Worm (Caenorhabditis elegans) whole organism, L3 larva: ENCODE data around the gene C08B6.2.
A peak's percentile ranks its signal among the peaks of the same experiment; 100 is the strongest.

Experiments used
- ZK546.5 ChIP-seq: sonication (generic microtip); optimal IDR thresholded peaks from 2 replicates; lab custom pipeline; 2017; ENCODE audit warnings: missing biosample characterization, missing genetic modification characterization
- aly-2 ChIP-seq: fragments of 150-350 bp; optimal IDR thresholded peaks from 2 replicates; lab custom pipeline; 2014; ENCODE audit warnings: missing biosample characterization, missing genetic modification characterization
- ceh-28 ChIP-seq: fragments of 150-350 bp; optimal IDR thresholded peaks from 2 replicates; lab custom pipeline; 2014; ENCODE audit warnings: missing biosample characterization, missing genetic modification reagents, missing genetic modification characterization
- ceh-82 ChIP-seq: fragments of 150-350 bp; optimal IDR thresholded peaks from 2 replicates; lab custom pipeline; 2014; ENCODE audit warnings: missing biosample characterization, missing genetic modification characterization
- egl-5 ChIP-seq: fragments of 150-350 bp; optimal IDR thresholded peaks from 2 replicates; lab custom pipeline; 2017; ENCODE audit warnings: missing biosample characterization, missing genetic modification reagents, missing genetic modification characterization, inconsistent platforms
- elt-1 ChIP-seq: fragments of 150-350 bp; optimal IDR thresholded peaks from 2 replicates; lab custom pipeline; 2014; ENCODE audit warnings: missing biosample characterization, missing genetic modification characterization
- elt-2 ChIP-seq: sonication (generic microtip); optimal IDR thresholded peaks from 2 replicates; lab custom pipeline; 2016; ENCODE audit warnings: missing genetic modification reagents, mild to moderate bottlenecking, missing genetic modification characterization, missing compliant biosample characterization
- elt-3 ChIP-seq, 3 experiments: fragments of 150-350 bp in 1 of 3; sonication (generic microtip) in 2 of 3; optimal IDR thresholded peaks; 2 replicates in 2 of 3; 4 replicates in 1 of 3; lab custom pipeline; 2014 to 2017; ENCODE audit warnings: missing biosample characterization in 3 of 3, missing genetic modification characterization in 3 of 3
- eor-1 ChIP-seq, 2 experiments: fragments of 150-350 bp; optimal IDR thresholded peaks; 2 replicates each; lab custom pipeline; 2014 to 2018; ENCODE audit warnings: missing biosample characterization in 2 of 2, missing genetic modification characterization in 2 of 2
- fkh-2 ChIP-seq: fragments of 150-350 bp; optimal IDR thresholded peaks from 2 replicates; lab custom pipeline; 2014; ENCODE audit warnings: missing biosample characterization, missing genetic modification reagents, missing genetic modification characterization
- hmg-11 ChIP-seq: sonication (generic microtip); optimal IDR thresholded peaks from 2 replicates; lab custom pipeline; 2016; ENCODE audit warnings: missing genetic modification characterization, missing compliant biosample characterization
- jun-1 ChIP-seq: fragments of 150-350 bp; optimal IDR thresholded peaks from 2 replicates; lab custom pipeline; 2014; ENCODE audit warnings: missing biosample characterization, missing genetic modification reagents, missing genetic modification characterization
- lin-15B ChIP-seq: fragments of 150-350 bp; optimal IDR thresholded peaks from 2 replicates; lab custom pipeline; 2014; ENCODE audit warnings: missing biosample characterization, missing genetic modification characterization
- lin-39 ChIP-seq: fragments of 150-350 bp; optimal IDR thresholded peaks from 2 replicates; lab custom pipeline; 2018; ENCODE audit warnings: missing biosample characterization, missing genetic modification reagents, missing genetic modification characterization
- lsy-12 ChIP-seq: sonication (generic microtip); optimal IDR thresholded peaks from 2 replicates; lab custom pipeline; 2016; ENCODE audit warnings: mild to moderate bottlenecking, missing genetic modification characterization, missing compliant biosample characterization
- mdl-1 ChIP-seq: fragments of 150-350 bp; optimal IDR thresholded peaks from 2 replicates; lab custom pipeline; 2014; ENCODE audit warnings: missing biosample characterization, missing genetic modification characterization
- mml-1 ChIP-seq: fragments of 150-350 bp; sonication (generic microtip); optimal IDR thresholded peaks from 3 replicates; lab custom pipeline; 2014; ENCODE audit warnings: missing biosample characterization, missing genetic modification characterization
- nfya-1 ChIP-seq: sonication (generic microtip); optimal IDR thresholded peaks from 2 replicates; lab custom pipeline; 2017; ENCODE audit warnings: missing genetic modification characterization, mild to moderate bottlenecking, missing compliant biosample characterization, antibody characterized with exemption, moderate library complexity; ENCODE audit not compliant: insufficient read depth
- nhr-11 ChIP-seq: fragments of 150-350 bp; optimal IDR thresholded peaks from 2 replicates; lab custom pipeline; 2014; ENCODE audit warnings: missing biosample characterization, missing genetic modification characterization
- nhr-12 ChIP-seq: fragments of 150-350 bp; optimal IDR thresholded peaks from 2 replicates; lab custom pipeline; 2014; ENCODE audit warnings: missing biosample characterization, missing genetic modification characterization
- nhr-237 ChIP-seq: fragments of 150-350 bp; optimal IDR thresholded peaks from 2 replicates; lab custom pipeline; 2014; ENCODE audit warnings: missing biosample characterization, missing genetic modification characterization
- nhr-25 ChIP-seq: sonication (generic microtip); optimal IDR thresholded peaks from 2 replicates; lab custom pipeline; 2017; ENCODE audit warnings: missing biosample characterization, missing genetic modification characterization
- nhr-28 ChIP-seq: fragments of 150-350 bp; optimal IDR thresholded peaks from 2 replicates; lab custom pipeline; 2014; ENCODE audit warnings: missing biosample characterization, missing genetic modification characterization
- nhr-67 ChIP-seq: fragments of 150-350 bp; optimal IDR thresholded peaks from 2 replicates; lab custom pipeline; 2014; ENCODE audit warnings: missing biosample characterization, missing genetic modification characterization
- nhr-76 ChIP-seq: fragments of 150-350 bp; sonication (generic microtip); optimal IDR thresholded peaks from 5 replicates; lab custom pipeline; 2014; ENCODE audit warnings: missing biosample characterization, missing genetic modification characterization
- nhr-77 ChIP-seq: fragments of 150-350 bp; optimal IDR thresholded peaks from 2 replicates; lab custom pipeline; 2014; ENCODE audit warnings: missing biosample characterization, missing genetic modification characterization
- skn-1 ChIP-seq: fragments of 150-350 bp; optimal IDR thresholded peaks from 2 replicates; lab custom pipeline; 2014; ENCODE audit warnings: missing biosample characterization, missing genetic modification characterization
- snpc-4 ChIP-seq: fragments of 150-350 bp; optimal IDR thresholded peaks from 2 replicates; lab custom pipeline; 2014; ENCODE audit warnings: missing biosample characterization, missing genetic modification characterization
- unc-39 ChIP-seq: sonication (generic microtip); optimal IDR thresholded peaks from 4 replicates; lab custom pipeline; 2017; ENCODE audit warnings: missing biosample characterization, missing genetic modification characterization
- unc-62 ChIP-seq: fragments of 150-350 bp; sonication (generic microtip); optimal IDR thresholded peaks from 4 replicates; lab custom pipeline; 2014; ENCODE audit warnings: missing biosample characterization, missing genetic modification reagents, missing genetic modification characterization
- ztf-4 ChIP-seq: fragments of 150-350 bp; optimal IDR thresholded peaks from 2 replicates; lab custom pipeline; 2014; ENCODE audit warnings: missing biosample characterization, missing genetic modification characterization

Gene C08B6.2

ce11 chrV:10078244-10078643 is 27.3 kb upstream of the C08B6.2 start, which contains the start of gene R04B5.1:
Gene R04B5.1, minus strand, starts transcription at chrV:10078344.
- TF ChIP-seq nhr-237 (tag; lab: Kevin White, UChicago) (no peak), unc-39 (tag; lab: Kevin White, UChicago) (no peak), aly-2 (tag; lab: Kevin White, UChicago) (no peak), lsy-12 (tag; lab: Kevin White, UChicago) (no peak), nhr-28 (tag; lab: Kevin White, UChicago) (no peak), hmg-11 (no peak), snpc-4 (tag; lab: Kevin White, UChicago) (no peak), ZK546.5 (tag; lab: Kevin White, UChicago) (no peak), fkh-2 (tag; lab: Kevin White, UChicago) (no peak), egl-5 (tag; lab: Kevin White, UChicago) (no peak), nhr-11 (no peak), skn-1 (tag; lab: Kevin White, UChicago) (no peak), eor-1 (tag; optimal IDR thresholded peaks at IDR 0.05; lab: Kevin White, UChicago) (no peak)
- TF ChIP-seq, all 47 proteins: peak for 0

ce11 chrV:10080905-10081304 is 24.6 kb upstream of the C08B6.2 start:
- TF ChIP-seq nhr-12 (tag; lab: Kevin White, UChicago): no peak
- no peak for TF ChIP-seq lin-39
- no peak for TF ChIP-seq nhr-25 (tag; lab: Kevin White, UChicago)
- TF ChIP-seq elt-3 (tag; optimal IDR thresholded peaks at IDR 0.05; lab: Kevin White, UChicago): no peak
- TF ChIP-seq lin-15B (tag; lab: Kevin White, UChicago): no peak
- no peak for TF ChIP-seq mdl-1 (tag; lab: Kevin White, UChicago)
- TF ChIP-seq lsy-12 (tag; lab: Kevin White, UChicago): no peak
- TF ChIP-seq mml-1 (tag; lab: Kevin White, UChicago): no peak
- TF ChIP-seq nhr-76: no peak
- no peak for TF ChIP-seq nhr-67 (tag; lab: Kevin White, UChicago)
- no peak for TF ChIP-seq snpc-4 (tag; lab: Kevin White, UChicago)
- no peak for TF ChIP-seq hmg-11
- no peak for TF ChIP-seq ztf-4 (tag; lab: Kevin White, UChicago)
- TF ChIP-seq nhr-77 (tag; lab: Kevin White, UChicago): no peak
- TF ChIP-seq elt-1 (tag; lab: Kevin White, UChicago): no peak
- no peak for TF ChIP-seq jun-1

ce11 chrV:10081636-10082035 is 23.9 kb upstream of the C08B6.2 start, which contains the start of gene nhr-205:
Gene nhr-205, minus strand, starts transcription at chrV:10081776.
- TF ChIP-seq nhr-76 (peak; percentile 77), lin-15B (tag; lab: Kevin White, UChicago) (no peak)
- TF ChIP-seq, all 47 proteins: peak for 1

ce11 chrV:10083999-10084468 is 21.5 kb upstream of the C08B6.2 start, which contains the start of gene nhr-12:
Gene nhr-12, minus strand, starts transcription at chrV:10084049.
- TF ChIP-seq unc-39 (tag; lab: Kevin White, UChicago) (no peak), skn-1 (tag; lab: Kevin White, UChicago) (peak; percentile 2), nfya-1 (tag; lab: Kevin White, UChicago) (peak; percentile 0), hmg-11 (no peak), snpc-4 (tag; lab: Kevin White, UChicago) (no peak), lin-15B (tag; lab: Kevin White, UChicago) (no peak), ZK546.5 (tag; lab: Kevin White, UChicago) (no peak), nhr-28 (tag; lab: Kevin White, UChicago) (no peak), ceh-28 (peak; percentile 28), elt-2 (tag; lab: Kevin White, UChicago) (peak; percentile 45), nhr-11 (peak; percentile 8), nhr-76 (no peak), egl-5 (tag; lab: Kevin White, UChicago) (no peak), unc-62 (GFP tag; lab: Kevin White, UChicago) (no peak), elt-1 (tag; lab: Kevin White, UChicago) (no peak), ceh-82 (no peak)

ce11 chrV:10084864-10085263 is 20.6 kb upstream of the C08B6.2 start, which contains the start of gene R04B5.6:
Gene R04B5.6, plus strand, starts transcription at chrV:10085164.
- TF ChIP-seq ztf-4 (tag; lab: Kevin White, UChicago) (peak; percentile 18), nhr-76 (peak; percentile 63), egl-5 (tag; lab: Kevin White, UChicago) (no peak)
